Worm (Caenorhabditis elegans) whole organism, late embryonic: ENCODE data around the gene clec-210.

Source experiments
- dve-1 ChIP-seq: sonication (generic microtip); optimal IDR thresholded peaks from 2 replicates; lab custom pipeline; 2017; ENCODE audit warnings: antibody characterized with exemption, mild to moderate bottlenecking, missing genetic modification characterization, missing compliant biosample characterization
- lin-11 ChIP-seq: fragments of 200-800 bp; sonication (Bioruptor generic); optimal IDR thresholded peaks from 2 replicates; lab custom pipeline; 2018; ENCODE audit warnings: mild to moderate bottlenecking, missing genetic modification characterization, missing compliant biosample characterization
- nfya-1 ChIP-seq: sonication (generic microtip); optimal IDR thresholded peaks from 2 replicates; lab custom pipeline; 2017; ENCODE audit warnings: missing genetic modification characterization, mild to moderate bottlenecking, missing compliant biosample characterization, antibody characterized with exemption, moderate library complexity
- nhr-11 ChIP-seq: fragments of 150-350 bp; optimal IDR thresholded peaks from 2 replicates; lab custom pipeline; 2014; ENCODE audit warnings: missing biosample characterization, missing genetic modification characterization

ce11 chrV:3114973-3115372 lies 3.2 kb upstream of the clec-210 start, which contains the start of gene Y73C8C.3:
- no peak for TF ChIP-seq dve-1 (tag; lab: Kevin White, UChicago)
- no peak for TF ChIP-seq nfya-1 (tag; lab: Kevin White, UChicago)
- TF ChIP-seq nhr-11 (tag; lab: Kevin White, UChicago), result no peak
- TF ChIP-seq lin-11 (tag; lab: Kevin White, UChicago), result no peak
